Worm (Caenorhabditis elegans): ENCODE data around the gene eef-1A.2.

Gene eef-1A.2

DNA sequence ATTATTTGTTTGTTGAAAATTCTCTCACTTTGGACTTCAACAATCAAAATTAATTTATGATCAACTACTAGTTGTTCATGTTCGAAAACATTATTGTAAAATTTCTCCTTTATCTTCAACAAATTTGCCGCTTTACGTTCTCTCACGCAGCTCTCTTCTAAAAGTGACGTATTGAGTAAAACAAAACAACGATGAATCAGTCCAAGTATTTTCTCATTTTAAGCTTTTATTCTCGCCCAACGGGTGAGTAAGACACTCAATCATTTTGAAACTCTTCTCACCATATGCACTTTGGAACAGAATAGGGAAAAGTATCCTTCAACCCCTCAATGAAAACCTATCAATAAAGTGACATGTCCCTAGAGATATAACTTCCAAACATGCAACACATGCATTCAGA, 49.9 kb downstream of the eef-1A.2 start:
- TF ChIP-seq tlp-1 (tag; optimal IDR thresholded peaks at IDR 0.05) (no peak), fos-1 (tag; optimal IDR thresholded peaks at IDR 0.05) (no peak), lir-3 (tag; optimal IDR thresholded peaks at IDR 0.05; ENCODE audit: poor library complexity) (no peak), nhr-237 (tag; optimal IDR thresholded peaks at IDR 0.05) (no peak)

Data from whole organism, L1 larva.